Worm (Caenorhabditis elegans) whole organism, L4/young adult: Measurements from ENCODE around the gene ubc-24.

Source experiments
- dao-5 ChIP-seq: sonication (generic microtip); optimal IDR thresholded peaks from 2 replicates; lab custom pipeline; 2016; ENCODE audit warnings: missing genotype, missing genetic modification characterization, moderate library complexity, missing compliant biosample characterization
- him-1 ChIP-seq: sonication (generic microtip); optimal IDR thresholded peaks from 2 replicates; lab custom pipeline; 2016; ENCODE audit warnings: missing genotype, missing genetic modification reagents, missing genetic modification characterization, missing compliant biosample characterization

- no peak for TF ChIP-seq him-1
- no peak for TF ChIP-seq dao-5 (tag; lab: Kevin White, UChicago)
Measured at ce11 chrII:8451425-8451824, 46.0 kb downstream of the ubc-24 start.
